Fruit fly (Drosophila melanogaster) whole organism, wandering third instar larva: Measurements from ENCODE around the gene CG12506.
A peak's percentile ranks its signal among the peaks of the same experiment; 100 is the strongest.

Experiments
- Abd-B ChIP-seq: fragments of >200 bp; optimal IDR thresholded peaks from 2 replicates; lab custom pipeline; 2017; ENCODE audit warnings: missing biosample characterization, missing genetic modification characterization
- CG32264 ChIP-seq: fragments of 200-800 bp; sonication (Bioruptor generic); optimal IDR thresholded peaks from 2 replicates; lab custom pipeline; 2016; ENCODE audit warnings: missing biosample characterization, missing genetic modification characterization
- CG9705 ChIP-seq: fragments of 200-800 bp; sonication (Bioruptor generic); optimal IDR thresholded peaks from 2 replicates; lab custom pipeline; 2018; ENCODE audit warnings: missing biosample characterization, mild to moderate bottlenecking, missing genetic modification characterization
- CrebA ChIP-seq: fragments of 200-800 bp; sonication (Bioruptor generic); optimal IDR thresholded peaks from 2 replicates; lab custom pipeline; 2016; ENCODE audit warnings: missing biosample characterization, mild to moderate bottlenecking, missing genetic modification characterization, borderline replicate concordance
- Dif ChIP-seq: fragments of 200-275, 200-300 bp; sonication (Bioruptor generic); optimal IDR thresholded peaks from 2 replicates; lab custom pipeline; 2018; ENCODE audit warnings: missing biosample characterization, missing genetic modification characterization; ENCODE audit not compliant: partially characterized antibody
- GATAd ChIP-seq: sonication (Bioruptor generic); optimal IDR thresholded peaks from 2 replicates; lab custom pipeline; 2016; ENCODE audit warnings: missing biosample characterization, missing genetic modification characterization
- HLH106 ChIP-seq: fragments of 200-800 bp; optimal IDR thresholded peaks from 3 replicates; lab custom pipeline; 2019; ENCODE audit warnings: missing biosample characterization, mild to moderate bottlenecking, missing genetic modification characterization, moderate library complexity
- Jra ChIP-seq: sonication (Bioruptor generic); optimal IDR thresholded peaks from 2 replicates; lab custom pipeline; 2016; ENCODE audit warnings: missing biosample characterization, missing genetic modification characterization
- Mio ChIP-seq: sonication (Bioruptor generic); optimal IDR thresholded peaks from 2 replicates; lab custom pipeline; 2016; ENCODE audit warnings: missing biosample characterization, missing genetic modification characterization
- Myc ChIP-seq: fragments of >200 bp; optimal IDR thresholded peaks from 2 replicates; lab custom pipeline; 2017
- N ChIP-seq: fragments of >200 bp; optimal IDR thresholded peaks from 2 replicates; lab custom pipeline; 2018; ENCODE audit warnings: missing biosample characterization, missing external identifiers, missing genetic modification characterization
- OdsH ChIP-seq: fragments of 200-800 bp; sonication (Bioruptor generic); optimal IDR thresholded peaks from 2 replicates; lab custom pipeline; 2016; ENCODE audit warnings: missing biosample characterization, mild to moderate bottlenecking, missing genetic modification characterization
- Rel ChIP-seq, 2 experiments: fragments of 200-800 bp; sonication (Bioruptor generic) in 1 of 2; optimal IDR thresholded peaks; 2 replicates in 1 of 2; 3 replicates in 1 of 2; lab custom pipeline; 2016 to 2019; ENCODE audit warnings: mild to moderate bottlenecking in 2 of 2, missing biosample characterization in 2 of 2, missing genetic modification characterization in 2 of 2, moderate library complexity in 1 of 2
- Sp1 ChIP-seq: fragments of 200-800 bp; sonication (Bioruptor generic); optimal IDR thresholded peaks from 3 replicates; lab custom pipeline; 2019; ENCODE audit warnings: missing biosample characterization, mild to moderate bottlenecking, missing genetic modification characterization, moderate library complexity
- Vsx2 ChIP-seq: fragments of 200-300, 225-300 bp; sonication (Bioruptor generic); optimal IDR thresholded peaks from 2 replicates; lab custom pipeline; 2018; ENCODE audit warnings: missing biosample characterization, missing genetic modification characterization; ENCODE audit not compliant: partially characterized antibody
- br ChIP-seq: fragments of 200-800 bp; sonication (Bioruptor generic); optimal IDR thresholded peaks from 2 replicates; lab custom pipeline; 2016; ENCODE audit warnings: missing biosample characterization, missing genetic modification characterization
- brk ChIP-seq: fragments of 200-800 bp; sonication (Bioruptor generic); optimal IDR thresholded peaks from 2 replicates; lab custom pipeline; 2016; ENCODE audit warnings: missing biosample characterization, mild to moderate bottlenecking, missing genetic modification characterization
- dl ChIP-seq, 2 experiments: fragments of 175-275, 200-275 bp in 1 of 2; fragments of 200-275 bp in 1 of 2; sonication (Bioruptor generic); optimal IDR thresholded peaks; lab custom pipeline; 2018; ENCODE audit warnings: mild to moderate bottlenecking in 2 of 2, missing biosample characterization in 2 of 2, missing genetic modification characterization in 2 of 2, moderate library complexity in 2 of 2; ENCODE audit not compliant: partially characterized antibody in 2 of 2, insufficient read depth in 1 of 2
- dmrt93B ChIP-seq: fragments of 200-800 bp; sonication (Bioruptor generic); optimal IDR thresholded peaks from 2 replicates; lab custom pipeline; 2018; ENCODE audit warnings: missing biosample characterization, mild to moderate bottlenecking, missing genetic modification characterization
- dsf ChIP-seq: sonication (Bioruptor generic); optimal IDR thresholded peaks from 2 replicates; lab custom pipeline; 2016; ENCODE audit warnings: missing biosample characterization, missing genetic modification characterization, borderline replicate concordance
- ey ChIP-seq: fragments of 200-800 bp; sonication (Bioruptor generic); optimal IDR thresholded peaks from 2 replicates; lab custom pipeline; 2016; ENCODE audit warnings: missing biosample characterization, missing genetic modification characterization
- foxo ChIP-seq, 2 experiments: fragments of 200-800 bp; sonication (Bioruptor generic); optimal IDR thresholded peaks; 2 replicates in 1 of 2; 3 replicates in 1 of 2; lab custom pipeline; 2016 to 2017; ENCODE audit warnings: missing biosample characterization in 2 of 2, missing genetic modification characterization in 2 of 2
- fru ChIP-seq: fragments of 200-800 bp; sonication (Bioruptor generic); optimal IDR thresholded peaks from 3 replicates; lab custom pipeline; 2016; ENCODE audit warnings: missing biosample characterization, mild to moderate bottlenecking, missing genetic modification characterization
- h ChIP-seq: fragments of 200-800 bp; sonication (Bioruptor generic); optimal IDR thresholded peaks from 3 replicates; lab custom pipeline; 2016; ENCODE audit warnings: missing biosample characterization, mild to moderate bottlenecking, missing genetic modification characterization
- jim ChIP-seq: fragments of 175-275, 200-325 bp; sonication (Bioruptor generic); optimal IDR thresholded peaks from 2 replicates; lab custom pipeline; 2016; ENCODE audit warnings: missing biosample characterization, mild to moderate bottlenecking, missing genetic modification characterization
- lola ChIP-seq: fragments of >200 bp; optimal IDR thresholded peaks from 2 replicates; lab custom pipeline; 2017; ENCODE audit warnings: missing biosample characterization, missing genetic modification characterization
- pan ChIP-seq: fragments of >200 bp; optimal IDR thresholded peaks from 2 replicates; lab custom pipeline; 2017
- psq ChIP-seq: fragments of 200-800 bp; sonication (Bioruptor generic); optimal IDR thresholded peaks from 3 replicates; lab custom pipeline; 2017; ENCODE audit warnings: missing biosample characterization, mild to moderate bottlenecking, missing genetic modification characterization, moderate library complexity
- rgr ChIP-seq: fragments of 200-800 bp; sonication (Bioruptor generic); optimal IDR thresholded peaks from 3 replicates; lab custom pipeline; 2016; ENCODE audit warnings: missing biosample characterization, mild to moderate bottlenecking, missing genetic modification characterization
- sv ChIP-seq: fragments of 200-800 bp; sonication (Bioruptor generic); optimal IDR thresholded peaks from 3 replicates; lab custom pipeline; 2016; ENCODE audit warnings: missing biosample characterization, missing genetic modification characterization
- tai ChIP-seq: sonication (Bioruptor generic); optimal IDR thresholded peaks from 2 replicates; lab custom pipeline; 2016; ENCODE audit warnings: missing biosample characterization, missing genetic modification characterization
- usp ChIP-seq: fragments of >200 bp; optimal IDR thresholded peaks from 2 replicates; lab custom pipeline; 2017; ENCODE audit warnings: missing biosample characterization, missing genetic modification characterization
- woc ChIP-seq: sonication (Bioruptor generic); optimal IDR thresholded peaks from 2 replicates; lab custom pipeline; 2016; ENCODE audit warnings: missing biosample characterization, mild to moderate bottlenecking, missing genetic modification characterization

Gene CG12506

dm6 chr2L:735772-736171, 37.6 kb upstream of the CG12506 start:
- TF ChIP-seq Jra, result no peak
- TF ChIP-seq Rel (GFP tag; optimal IDR thresholded peaks at IDR 0.05; lab: Kevin White, UChicago), result no peak
- TF ChIP-seq Rel (tag; optimal IDR thresholded peaks at IDR 0.05; lab: Kevin White, UChicago), result no peak
- no peak for TF ChIP-seq CG32264 (GFP tag; lab: Kevin White, UChicago)
- TF ChIP-seq lola (GFP tag; lab: Kevin White, UChicago), result no peak
- TF ChIP-seq Myc (lab: Kevin White, UChicago), result no peak
- no peak for TF ChIP-seq Mio (GFP tag; lab: Kevin White, UChicago)
- no peak for TF ChIP-seq GATAd (GFP tag; lab: Kevin White, UChicago)
- TF ChIP-seq Sp1, result no peak
- TF ChIP-seq, all 38 proteins: peak for 0

dm6 chr2L:740031-740430, 33.3 kb upstream of the CG12506 start:
- TF ChIP-seq N (GFP tag; lab: Kevin White, UChicago) (peak; percentile 61), foxo (GFP tag; optimal IDR thresholded peaks at IDR 0.05; lab: Kevin White, UChicago) (no peak), Myc (lab: Kevin White, UChicago) (peak; percentile 13), Abd-B (GFP tag; lab: Kevin White, UChicago) (no peak), CG32264 (GFP tag; lab: Kevin White, UChicago) (no peak), woc (GFP tag; lab: Kevin White, UChicago) (no peak)

- TF ChIP-seq fru (no peak), Dif (GFP tag; lab: Kevin White, UChicago) (no peak), CG9705 (GFP tag; lab: Kevin White, UChicago) (no peak), br (GFP tag; lab: Kevin White, UChicago) (no peak), brk (GFP tag; lab: Kevin White, UChicago) (no peak), OdsH (GFP tag; lab: Kevin White, UChicago) (no peak), Rel (GFP tag; optimal IDR thresholded peaks at IDR 0.05; lab: Kevin White, UChicago) (no peak), Rel (tag; optimal IDR thresholded peaks at IDR 0.05; lab: Kevin White, UChicago) (no peak), dl (GFP tag; optimal IDR thresholded peaks at IDR 0.05; lab: Kevin White, UChicago; ENCODE audit: insufficient read depth in 1 of 2, partially characterized antibody in 2 of 2) (no peak), jim (GFP tag; lab: Kevin White, UChicago) (no peak), CrebA (no peak), Abd-B (GFP tag; lab: Kevin White, UChicago) (no peak), dsf (GFP tag; lab: Kevin White, UChicago) (no peak)
- TF ChIP-seq, all 38 proteins: peak for 0
Observed at dm6 chr2L:744295-744694, 29.1 kb upstream of the CG12506 start, which contains the start of gene Eaat2. TSS of gene Eaat2 (minus strand) at chr2L:744395.

dm6 chr2L:745785-746184, 27.6 kb upstream of the CG12506 start:
- TF ChIP-seq h (GFP tag; lab: Kevin White, UChicago) (no peak), Myc (lab: Kevin White, UChicago) (no peak), jim (GFP tag; lab: Kevin White, UChicago) (no peak), rgr (GFP tag; lab: Kevin White, UChicago) (no peak), CrebA (no peak), GATAd (GFP tag; lab: Kevin White, UChicago) (no peak), HLH106 (tag; lab: Kevin White, UChicago) (no peak), pan (lab: Kevin White, UChicago) (no peak), dl (GFP tag; optimal IDR thresholded peaks at IDR 0.05; lab: Kevin White, UChicago; ENCODE audit: insufficient read depth in 1 of 2, partially characterized antibody in 2 of 2) (no peak), usp (GFP tag; lab: Kevin White, UChicago) (no peak), psq (GFP tag; lab: Kevin White, UChicago) (no peak), ey (GFP tag; lab: Kevin White, UChicago) (no peak), N (GFP tag; lab: Kevin White, UChicago) (no peak), sv (GFP tag; lab: Kevin White, UChicago) (no peak), Dif (GFP tag; lab: Kevin White, UChicago) (no peak), Abd-B (GFP tag; lab: Kevin White, UChicago) (no peak)
- TF ChIP-seq, all 38 proteins: peak for 0

- TF ChIP-seq fru, result no peak
- no peak for TF ChIP-seq CG32264 (GFP tag; lab: Kevin White, UChicago)
- TF ChIP-seq usp (GFP tag; lab: Kevin White, UChicago), result no peak
- TF ChIP-seq Myc (lab: Kevin White, UChicago), result no peak
- TF ChIP-seq Abd-B (GFP tag; lab: Kevin White, UChicago), result no peak
- no peak for TF ChIP-seq woc (GFP tag; lab: Kevin White, UChicago)
- TF ChIP-seq Mio (GFP tag; lab: Kevin White, UChicago), result no peak
- no peak for TF ChIP-seq sv (GFP tag; lab: Kevin White, UChicago)
- no peak for TF ChIP-seq rgr (GFP tag; lab: Kevin White, UChicago)
- no peak for TF ChIP-seq br (GFP tag; lab: Kevin White, UChicago)
- no peak for TF ChIP-seq Vsx2 (GFP tag; lab: Kevin White, UChicago)
- no peak for TF ChIP-seq GATAd (GFP tag; lab: Kevin White, UChicago)
- TF ChIP-seq dmrt93B (GFP tag; lab: Kevin White, UChicago), result no peak
- no peak for TF ChIP-seq N (GFP tag; lab: Kevin White, UChicago)
- no peak for TF ChIP-seq OdsH (GFP tag; lab: Kevin White, UChicago)
- TF ChIP-seq CrebA, result no peak
- TF ChIP-seq tai, result no peak
Observed at dm6 chr2L:749645-750044, 23.7 kb upstream of the CG12506 start, which contains the start of gene GABA-B-R3. TSS of gene GABA-B-R3 (plus strand) at chr2L:749945.
